Fruit fly (Drosophila melanogaster): Measurements from ENCODE around the gene Mst27D.

Gene Mst27D

DNA sequence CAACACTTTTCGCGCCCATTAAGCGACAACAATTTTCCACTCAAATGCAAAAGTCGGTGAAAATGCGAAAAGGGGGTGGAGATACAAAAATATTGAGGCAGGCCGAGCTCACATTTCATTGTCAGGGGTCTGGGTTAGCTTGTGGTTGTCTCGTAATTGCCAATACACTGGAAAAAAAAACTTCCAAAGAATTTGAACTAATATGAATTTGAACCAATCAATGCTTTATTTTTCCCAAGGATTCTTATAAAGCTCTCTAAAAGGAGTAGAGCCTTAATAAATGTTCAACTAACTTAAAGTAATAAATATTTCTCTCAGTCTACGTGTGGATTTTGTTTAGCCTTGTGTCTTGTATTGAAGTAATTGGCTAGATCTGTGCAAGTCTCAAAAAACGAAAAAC lies 12.4 kb upstream of the Mst27D start (continued):
- TF ChIP-seq kni (GFP tag; optimal IDR thresholded peaks at IDR 0.05) (no peak), CG6765 (GFP tag; optimal IDR thresholded peaks at IDR 0.05) (no peak), Rfx (GFP tag; IDR thresholded peaks at IDR 0.05) (no peak), NFAT (GFP tag; IDR thresholded peaks at IDR 0.05) (no peak), CG10654 (GFP tag; optimal IDR thresholded peaks at IDR 0.05) (no peak), z (GFP tag; IDR thresholded peaks at IDR 0.05) (no peak), CG15269 (tag; optimal IDR thresholded peaks at IDR 0.05) (peak; percentile 29), so (GFP tag; IDR thresholded peaks at IDR 0.05) (no peak), CG8290 (GFP tag; optimal IDR thresholded peaks at IDR 0.05) (no peak), CG8290 (tag; optimal IDR thresholded peaks at IDR 0.05) (no peak), gt (GFP tag; IDR thresholded peaks at IDR 0.05) (no peak), ind (GFP tag; optimal IDR thresholded peaks at IDR 0.05) (peak; percentile 21), klu (GFP tag; IDR thresholded peaks at IDR 0.05) (no peak), HHEX (GFP tag; optimal IDR thresholded peaks at IDR 0.05) (no peak), CG31388 (GFP tag; optimal IDR thresholded peaks at IDR 0.05) (no peak), CG9932 (GFP tag; IDR thresholded peaks at IDR 0.05) (no peak), br (optimal IDR thresholded peaks at IDR 0.05) (no peak), crol (GFP tag; IDR thresholded peaks at IDR 0.05) (no peak), CG31365 (tag; optimal IDR thresholded peaks at IDR 0.05) (no peak), danr (GFP tag; IDR thresholded peaks at IDR 0.05) (no peak), Camta (GFP tag; optimal IDR thresholded peaks at IDR 0.05) (no peak), CG31441 (GFP tag; IDR thresholded peaks at IDR 0.05) (0 out of 2 replicates have a peak, but pooled peaks have one; percentile 23), CG6813 (GFP tag; optimal IDR thresholded peaks at IDR 0.05) (no peak), CG4854 (GFP tag; optimal IDR thresholded peaks at IDR 0.05) (no peak), kay (GFP tag; optimal IDR thresholded peaks at IDR 0.05) (no peak), CG7786 (GFP tag; optimal IDR thresholded peaks at IDR 0.05) (no peak), Awh (GFP tag; IDR thresholded peaks at IDR 0.05) (peak; percentile 40; the same call in 1 of the 2 replicates), Sox102F (GFP tag; optimal IDR thresholded peaks at IDR 0.05) (peak; percentile 48), ac (GFP tag; optimal IDR thresholded peaks at IDR 0.05) (no peak), jing (GFP tag; optimal IDR thresholded peaks at IDR 0.05) (no peak), CG10959 (GFP tag; IDR thresholded peaks at IDR 0.05) (no peak), zen2 (GFP tag; IDR thresholded peaks at IDR 0.05; ENCODE audit: partially characterized antibody) (no peak), prd (optimal IDR thresholded peaks at IDR 0.05) (no peak), prd (GFP tag; IDR thresholded peaks at IDR 0.05) (0 out of 3 replicates have a peak, but pooled peaks have one; percentile 41), CG17912 (GFP tag; optimal IDR thresholded peaks at IDR 0.05) (no peak), CG9797 (GFP tag; optimal IDR thresholded peaks at IDR 0.05) (no peak), crp (GFP tag; optimal IDR thresholded peaks at IDR 0.05) (no peak), Atf3 (GFP tag; optimal IDR thresholded peaks at IDR 0.05) (no peak), cg (GFP tag; optimal IDR thresholded peaks at IDR 0.05) (no peak), CG1529 (GFP tag; optimal IDR thresholded peaks at IDR 0.05) (no peak), sc (optimal IDR thresholded peaks at IDR 0.05) (no peak), sc (GFP tag; optimal IDR thresholded peaks at IDR 0.05) (no peak), lilli (GFP tag; optimal IDR thresholded peaks at IDR 0.05) (peak; percentile 11), corto (GFP tag; optimal IDR thresholded peaks at IDR 0.05) (no peak), CG12299 (tag; optimal IDR thresholded peaks at IDR 0.05) (no peak), H15 (GFP tag; IDR thresholded peaks at IDR 0.05) (no peak), CG4820 (GFP tag; optimal IDR thresholded peaks at IDR 0.05) (no peak), CG7839 (tag; optimal IDR thresholded peaks at IDR 0.05) (peak; percentile 41), inv (GFP tag; IDR thresholded peaks at IDR 0.05; ENCODE audit: partially characterized antibody) (no peak), CG5953 (GFP tag; IDR thresholded peaks at IDR 0.05) (no peak), CTCF (GFP tag; optimal IDR thresholded peaks at IDR 0.05) (no peak), zf30C (GFP tag; optimal IDR thresholded peaks at IDR 0.05) (no peak), CG34224 (GFP tag; IDR thresholded peaks at IDR 0.05; ENCODE audit: partially characterized antibody) (no peak)

Data from whole organism, embryonic.